Worm (Caenorhabditis elegans) whole organism, late embryonic: ENCODE results near the gene F18H3.4.

Experiments used
- F13H6.1 ChIP-seq: sonication (generic microtip); optimal IDR thresholded peaks from 2 replicates; lab custom pipeline; 2016; ENCODE audit warnings: missing genetic modification characterization, missing compliant biosample characterization
- K09A11.1 ChIP-seq: sonication (generic microtip); optimal IDR thresholded peaks from 2 replicates; lab custom pipeline; 2017; ENCODE audit warnings: antibody characterized with exemption, mild to moderate bottlenecking, missing genetic modification characterization, missing compliant biosample characterization; ENCODE audit not compliant: insufficient read depth
- T23F11.4 ChIP-seq: fragments of 200-800 bp; sonication (Bioruptor generic); optimal IDR thresholded peaks from 2 replicates; lab custom pipeline; 2018; ENCODE audit warnings: mild to moderate bottlenecking, missing genetic modification characterization, missing compliant biosample characterization
- ceh-18 ChIP-seq: sonication (generic microtip); optimal IDR thresholded peaks from 2 replicates; lab custom pipeline; 2016; ENCODE audit warnings: missing genetic modification characterization, missing compliant biosample characterization
- ceh-19 ChIP-seq: fragments of 200-800 bp; sonication (Bioruptor generic); optimal IDR thresholded peaks from 2 replicates; lab custom pipeline; 2018; ENCODE audit warnings: mild to moderate bottlenecking, missing genetic modification characterization, missing compliant biosample characterization
- ceh-2 ChIP-seq: sonication (generic microtip); optimal IDR thresholded peaks from 2 replicates; lab custom pipeline; 2016; ENCODE audit warnings: missing genotype, missing genetic modification characterization, missing compliant biosample characterization
- ceh-22 ChIP-seq: sonication (generic microtip); optimal IDR thresholded peaks from 2 replicates; lab custom pipeline; 2017; ENCODE audit warnings: missing biosample characterization, missing genetic modification characterization
- ceh-31 ChIP-seq: sonication (generic microtip); optimal IDR thresholded peaks from 2 replicates; lab custom pipeline; 2016; ENCODE audit warnings: missing genetic modification characterization, missing compliant biosample characterization
- ceh-34 ChIP-seq: sonication (generic microtip); optimal IDR thresholded peaks from 2 replicates; lab custom pipeline; 2016; ENCODE audit warnings: mild to moderate bottlenecking, missing genetic modification characterization, missing compliant biosample characterization
- ceh-9 ChIP-seq: sonication (generic microtip); optimal IDR thresholded peaks from 2 replicates; lab custom pipeline; 2016; ENCODE audit warnings: mild to moderate bottlenecking, missing genetic modification characterization, inconsistent platforms, missing compliant biosample characterization
- che-1 ChIP-seq: sonication (generic microtip); optimal IDR thresholded peaks from 2 replicates; lab custom pipeline; 2016; ENCODE audit warnings: mild to moderate bottlenecking, missing genetic modification characterization, missing compliant biosample characterization
- dmd-4 ChIP-seq: sonication (generic microtip); optimal IDR thresholded peaks from 2 replicates; lab custom pipeline; 2016; ENCODE audit warnings: borderline replicate concordance, missing genetic modification characterization, missing compliant biosample characterization
- dve-1 ChIP-seq: sonication (generic microtip); optimal IDR thresholded peaks from 2 replicates; lab custom pipeline; 2017; ENCODE audit warnings: antibody characterized with exemption, mild to moderate bottlenecking, missing genetic modification characterization, missing compliant biosample characterization
- elt-2 ChIP-seq: sonication (generic microtip); optimal IDR thresholded peaks from 2 replicates; lab custom pipeline; 2016; ENCODE audit warnings: missing genetic modification reagents, missing genetic modification characterization, missing compliant biosample characterization
- elt-4 ChIP-seq: sonication (generic microtip); optimal IDR thresholded peaks from 2 replicates; lab custom pipeline; 2016; ENCODE audit warnings: missing genetic modification characterization, missing compliant biosample characterization
- ets-4 ChIP-seq: sonication (generic microtip); optimal IDR thresholded peaks from 2 replicates; lab custom pipeline; 2016; ENCODE audit warnings: missing genetic modification characterization, missing compliant biosample characterization
- eyg-1 ChIP-seq: sonication (generic microtip); optimal IDR thresholded peaks from 2 replicates; lab custom pipeline; 2016; ENCODE audit warnings: missing genotype, missing genetic modification characterization, missing compliant biosample characterization
- fkh-6 ChIP-seq: sonication (generic microtip); optimal IDR thresholded peaks from 2 replicates; lab custom pipeline; 2016; ENCODE audit warnings: missing genetic modification characterization, missing compliant biosample characterization
- gmeb-2 ChIP-seq: sonication (generic microtip); optimal IDR thresholded peaks from 2 replicates; lab custom pipeline; 2016; ENCODE audit warnings: missing genetic modification characterization, inconsistent platforms, missing compliant biosample characterization
- hlh-30 ChIP-seq: sonication (generic microtip); optimal IDR thresholded peaks from 2 replicates; lab custom pipeline; 2017; ENCODE audit warnings: antibody characterized with exemption, missing genetic modification characterization, missing compliant biosample characterization; ENCODE audit not compliant: insufficient read depth
- hlh-6 ChIP-seq: sonication (generic microtip); optimal IDR thresholded peaks from 2 replicates; lab custom pipeline; 2016; ENCODE audit warnings: missing genotype, missing genetic modification characterization, missing compliant biosample characterization
- lim-6 ChIP-seq: sonication (generic microtip); optimal IDR thresholded peaks from 2 replicates; lab custom pipeline; 2016; ENCODE audit warnings: missing genetic modification characterization, missing compliant biosample characterization
- mec-3 ChIP-seq: sonication (generic microtip); optimal IDR thresholded peaks from 2 replicates; lab custom pipeline; 2016; ENCODE audit warnings: borderline replicate concordance, missing genetic modification characterization, missing compliant biosample characterization
- nhr-11 ChIP-seq: fragments of 150-350 bp; optimal IDR thresholded peaks from 2 replicates; lab custom pipeline; 2014; ENCODE audit warnings: missing biosample characterization, missing genetic modification characterization
- nhr-232 ChIP-seq: sonication (generic microtip); optimal IDR thresholded peaks from 2 replicates; lab custom pipeline; 2016; ENCODE audit warnings: missing genetic modification characterization, missing compliant biosample characterization
- pax-1 ChIP-seq: fragments of 150-350 bp; optimal IDR thresholded peaks from 2 replicates; lab custom pipeline; 2014; ENCODE audit warnings: missing biosample characterization, missing genetic modification characterization
- pha-2 ChIP-seq: sonication (generic microtip); optimal IDR thresholded peaks from 2 replicates; lab custom pipeline; 2017; ENCODE audit warnings: mild to moderate bottlenecking, missing genetic modification characterization, missing compliant biosample characterization
- pha-4 ChIP-seq: fragments of 150-350 bp; optimal IDR thresholded peaks from 2 replicates; lab custom pipeline; 2018; ENCODE audit warnings: missing biosample characterization, missing genetic modification reagents, missing genetic modification characterization
- pqm-1 ChIP-seq: sonication (generic microtip); optimal IDR thresholded peaks from 2 replicates; lab custom pipeline; 2016; ENCODE audit warnings: missing genetic modification characterization, missing compliant biosample characterization
- sdc-2 ChIP-seq: sonication (generic microtip); optimal IDR thresholded peaks from 2 replicates; lab custom pipeline; 2016; ENCODE audit warnings: missing genotype, missing genetic modification characterization, missing compliant biosample characterization
- sox-2 ChIP-seq: fragments of 200-800 bp; sonication (Bioruptor generic); IDR thresholded peaks from 2 replicates; pipeline ENCODE4 v1.3.6; 2022; ENCODE audit warnings: missing genetic modification reagents, missing genetic modification characterization, missing compliant biosample characterization
- sox-4 ChIP-seq: sonication (generic microtip); optimal IDR thresholded peaks from 2 replicates; lab custom pipeline; 2017; ENCODE audit warnings: mild to moderate bottlenecking, missing genetic modification characterization, inconsistent platforms, missing compliant biosample characterization
- tbx-7 ChIP-seq: sonication (generic microtip); optimal IDR thresholded peaks from 2 replicates; lab custom pipeline; 2016; ENCODE audit warnings: missing genotype, missing genetic modification characterization, missing compliant biosample characterization
- ttx-3 ChIP-seq: sonication (generic microtip); optimal IDR thresholded peaks from 2 replicates; lab custom pipeline; 2016; ENCODE audit warnings: missing genetic modification reagents, missing genetic modification characterization, missing compliant biosample characterization
- unc-3 ChIP-seq, 2 experiments: fragments of 200-800 bp in 1 of 2; sonication (Bioruptor generic) in 1 of 2; sonication (generic microtip) in 1 of 2; conservative IDR thresholded peaks in 1 of 2; optimal IDR thresholded peaks in 1 of 2; 2 replicates each; pipeline versions ENCODE4 v1.3.6 to Lab custom; 2016 to 2022; ENCODE audit warnings: missing compliant biosample characterization in 2 of 2, missing genetic modification characterization in 2 of 2, missing genetic modification reagents in 1 of 2
- unc-42 ChIP-seq: sonication (generic microtip); optimal IDR thresholded peaks from 2 replicates; lab custom pipeline; 2016; ENCODE audit warnings: missing genotype, missing genetic modification characterization, missing compliant biosample characterization
- unc-55 ChIP-seq: sonication (generic microtip); optimal IDR thresholded peaks from 2 replicates; lab custom pipeline; 2017; ENCODE audit warnings: missing biosample characterization, missing genetic modification reagents, missing genetic modification characterization
- unc-86 ChIP-seq: sonication (generic microtip); optimal IDR thresholded peaks from 2 replicates; lab custom pipeline; 2016; ENCODE audit warnings: missing genetic modification characterization, missing compliant biosample characterization
- ztf-16 ChIP-seq: sonication (generic microtip); optimal IDR thresholded peaks from 2 replicates; lab custom pipeline; 2017; ENCODE audit warnings: missing genetic modification characterization, missing compliant biosample characterization

Gene F18H3.4

DNA sequence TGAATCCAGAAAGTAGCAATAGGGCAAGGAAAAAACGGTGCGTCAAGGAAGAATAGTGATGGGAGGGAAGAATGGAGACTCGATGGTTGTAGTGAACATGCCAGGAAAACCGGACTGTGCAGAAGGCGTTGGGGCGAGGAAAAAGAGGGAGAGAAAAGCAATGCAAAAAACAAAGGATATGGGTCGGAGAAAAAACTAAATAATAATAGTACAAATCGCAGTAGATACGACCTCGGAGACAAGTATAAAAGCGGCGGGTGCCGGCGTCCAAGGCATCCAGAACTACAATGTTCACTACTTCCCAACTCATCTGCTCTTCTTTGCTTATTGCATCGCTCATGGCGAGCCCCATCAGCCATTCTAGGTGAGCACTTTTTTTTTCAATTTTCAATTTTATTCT lies 7.9 kb downstream of the F18H3.4 start, which contains the start of gene R01E6.5:
Gene R01E6.5, plus strand, starts transcription at position 301 of the 400 bp plus-strand sequence.
- TF ChIP-seq K09A11.1 (tag; lab: Kevin White, UChicago) (no peak), unc-3 (GFP tag; conservative IDR thresholded peaks at IDR 0.05; lab: Robert Waterston, UW) (no peak), unc-3 (tag; optimal IDR thresholded peaks at IDR 0.05; lab: Kevin White, UChicago) (no peak), tbx-7 (tag; lab: Kevin White, UChicago) (no peak), mec-3 (tag; lab: Kevin White, UChicago) (no peak), sox-4 (tag; lab: Kevin White, UChicago) (no peak)

DNA sequence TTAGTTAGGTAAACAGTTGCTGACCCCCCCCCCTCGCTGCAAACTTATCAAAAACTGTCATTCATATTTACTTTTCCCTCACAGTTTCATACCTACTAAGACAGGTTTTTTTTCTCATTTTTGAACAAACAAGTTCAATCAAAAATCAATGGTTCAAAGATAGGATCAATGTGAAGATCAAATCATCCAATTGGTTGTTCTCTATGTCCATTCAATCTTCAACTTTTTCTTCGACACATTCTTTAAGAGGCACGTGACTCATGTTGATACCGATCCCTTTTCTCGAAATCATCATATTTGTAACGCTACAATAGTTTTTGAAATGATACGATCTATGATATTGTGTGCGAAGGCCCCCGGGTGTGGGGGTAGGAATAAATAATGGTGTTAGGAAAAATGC lies 10.8 kb downstream of the F18H3.4 start:
- TF ChIP-seq K09A11.1 (tag; lab: Kevin White, UChicago) (no peak), nhr-232 (tag; lab: Kevin White, UChicago) (no peak), fkh-6 (no peak), F13H6.1 (no peak), ztf-16 (tag; lab: Kevin White, UChicago) (no peak), hlh-6 (tag; lab: Kevin White, UChicago) (no peak), pha-2 (tag; lab: Kevin White, UChicago) (no peak), nhr-11 (no peak), elt-4 (no peak), unc-86 (no peak), mec-3 (tag; lab: Kevin White, UChicago) (no peak)

DNA sequence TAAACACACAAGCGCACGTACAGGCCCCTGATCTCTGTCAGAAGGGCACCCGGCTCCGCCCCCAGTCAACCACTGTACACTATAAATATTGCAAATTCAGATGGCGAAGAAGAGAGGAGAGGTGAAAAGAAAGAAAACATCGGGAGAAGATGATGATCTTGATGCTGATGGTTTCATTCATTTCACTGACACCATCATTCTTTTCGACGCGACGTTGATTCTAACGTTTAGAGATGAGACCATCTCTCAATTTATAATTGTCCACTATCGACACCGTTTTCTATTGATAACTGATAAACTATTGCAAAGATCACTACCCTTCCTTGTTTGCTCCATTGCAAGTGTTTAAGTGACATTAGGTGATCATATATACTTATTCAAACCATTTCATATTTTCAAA lies 12.4 kb downstream of the F18H3.4 start:
- TF ChIP-seq sdc-2 (tag; lab: Kevin White, UChicago) (no peak), dve-1 (peak; percentile 15)

DNA sequence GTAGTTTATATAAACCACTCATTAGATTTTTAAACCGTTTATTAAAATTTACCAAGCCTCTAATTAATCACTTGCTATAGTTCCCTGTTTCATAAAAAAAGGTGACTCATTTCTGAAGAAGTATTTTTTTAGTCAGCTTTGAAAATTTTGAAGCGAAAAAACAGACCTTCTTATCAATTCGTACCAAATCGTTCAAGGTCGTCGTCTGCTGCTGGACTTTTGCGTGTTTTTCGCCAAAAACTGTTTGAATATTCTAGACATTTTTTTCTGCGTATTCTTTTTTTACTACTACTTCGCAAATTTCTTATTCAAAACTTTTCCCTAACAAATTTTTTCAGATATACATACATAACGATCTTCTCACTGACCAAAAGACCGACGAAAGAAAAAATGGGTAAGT lies 13.3 kb downstream of the F18H3.4 start, which contains the start of gene cah-4:
Gene cah-4, plus strand, starts transcription at position 339 of the 400 bp plus-strand sequence.
- no peak for TF ChIP-seq ceh-31 (tag; lab: Kevin White, UChicago)
- no peak for TF ChIP-seq ceh-34 (tag; lab: Kevin White, UChicago)
- no peak for TF ChIP-seq ceh-18 (tag; lab: Kevin White, UChicago)
- TF ChIP-seq unc-42 (tag; lab: Kevin White, UChicago), result no peak
- TF ChIP-seq K09A11.1 (tag; lab: Kevin White, UChicago), result no peak
- no peak for TF ChIP-seq pqm-1 (tag; lab: Kevin White, UChicago)
- no peak for TF ChIP-seq T23F11.4 (GFP tag; lab: Kevin White, UChicago)
- TF ChIP-seq lim-6 (tag; lab: Kevin White, UChicago), result no peak
- TF ChIP-seq pha-2 (tag; lab: Kevin White, UChicago), result no peak
- TF ChIP-seq nhr-11, result no peak
- TF ChIP-seq ceh-22 (tag; lab: Kevin White, UChicago), result no peak
- no peak for TF ChIP-seq hlh-30
- TF ChIP-seq unc-3 (GFP tag; conservative IDR thresholded peaks at IDR 0.05; lab: Robert Waterston, UW), result no peak
- no peak for TF ChIP-seq unc-3 (tag; optimal IDR thresholded peaks at IDR 0.05; lab: Kevin White, UChicago)
- TF ChIP-seq dve-1, result no peak
- no peak for TF ChIP-seq tbx-7 (tag; lab: Kevin White, UChicago)
- no peak for TF ChIP-seq hlh-6 (tag; lab: Kevin White, UChicago)
- TF ChIP-seq sox-2 (GFP tag; lab: Robert Waterston, UW), result no peak
- TF ChIP-seq gmeb-2 (tag; lab: Kevin White, UChicago), result no peak
- TF ChIP-seq pax-1 (tag; lab: Kevin White, UChicago), result no peak
- no peak for TF ChIP-seq elt-2 (tag; lab: Kevin White, UChicago)

DNA sequence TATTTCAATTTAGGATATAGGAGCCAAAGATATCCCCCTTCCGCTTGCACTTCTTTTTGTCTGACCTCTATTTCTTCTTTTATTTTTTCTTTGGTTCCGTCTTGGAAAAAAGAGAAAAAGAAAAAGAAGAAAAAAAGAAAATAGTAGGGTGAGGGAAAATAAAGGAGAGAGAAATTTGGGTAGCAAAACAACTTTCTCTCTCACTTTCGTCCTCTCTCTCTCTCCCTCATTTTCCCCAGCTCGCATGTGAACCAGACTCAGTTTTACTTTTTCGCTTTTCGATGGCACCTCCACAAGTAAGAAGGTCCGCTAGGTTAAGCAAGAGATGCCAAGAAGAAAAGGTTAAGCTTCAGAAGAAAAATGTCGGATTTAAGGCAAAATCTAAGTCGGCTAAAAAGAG lies 13.9 kb downstream of the F18H3.4 start:
- TF ChIP-seq unc-55, result peak; percentile 5
- no peak for TF ChIP-seq F13H6.1

DNA sequence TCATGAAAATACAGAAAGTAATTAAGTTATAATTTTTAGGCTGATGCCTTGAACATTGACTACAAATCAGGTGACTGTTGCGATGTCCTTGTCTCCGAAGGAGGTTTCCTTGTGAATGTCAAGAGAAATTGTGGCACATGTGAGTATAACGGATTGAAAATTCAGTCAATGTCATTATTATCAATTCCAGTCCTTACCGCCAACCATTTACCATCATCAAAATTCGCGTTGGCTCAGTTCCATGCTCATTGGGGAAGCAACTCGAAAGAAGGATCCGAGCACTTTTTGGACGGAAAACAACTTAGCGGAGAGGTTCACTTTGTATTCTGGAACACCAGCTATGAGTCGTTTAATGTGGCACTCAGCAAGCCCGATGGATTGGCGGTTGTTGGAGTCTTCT lies 14.5 kb downstream of the F18H3.4 start:
- no peak for TF ChIP-seq ttx-3 (tag; lab: Kevin White, UChicago)
- TF ChIP-seq sox-2 (GFP tag; lab: Robert Waterston, UW), result no peak
- TF ChIP-seq pha-4 (tag; lab: Kevin White, UChicago), result no peak
- no peak for TF ChIP-seq ceh-19 (GFP tag; lab: Kevin White, UChicago)
- no peak for TF ChIP-seq ceh-9 (tag; lab: Kevin White, UChicago)
- TF ChIP-seq ztf-16 (tag; lab: Kevin White, UChicago), result no peak
- no peak for TF ChIP-seq che-1 (tag; lab: Kevin White, UChicago)
- no peak for TF ChIP-seq dmd-4
- TF ChIP-seq nhr-11, result no peak
- no peak for TF ChIP-seq ceh-2 (tag; lab: Kevin White, UChicago)
- TF ChIP-seq ets-4 (tag; lab: Kevin White, UChicago), result no peak
- TF ChIP-seq eyg-1 (tag; lab: Kevin White, UChicago), result no peak
